Worm (Caenorhabditis elegans): Measurements from ENCODE around the gene C09G4.4.

- no peak for TF ChIP-seq lin-11 (tag; optimal IDR thresholded peaks at IDR 0.05)
- no peak for TF ChIP-seq egl-27 (tag; optimal IDR thresholded peaks at IDR 0.05)
- TF ChIP-seq unc-62 (GFP tag; optimal IDR thresholded peaks at IDR 0.05), result no peak
- TF ChIP-seq aly-2 (tag; optimal IDR thresholded peaks at IDR 0.05), result no peak
- TF ChIP-seq ztf-11 (tag; optimal IDR thresholded peaks at IDR 0.05), result no peak
- no peak for TF ChIP-seq lin-39 (tag; optimal IDR thresholded peaks at IDR 0.05)
Measured at ce11 chrIV:8506034-8506433, 6.7 kb upstream of the C09G4.4 start.
